Worm (Caenorhabditis elegans) whole organism, L3 larva: Measurements from ENCODE around the gene hbl-1.

Source experiments
- ZK546.5 ChIP-seq: sonication (generic microtip); optimal IDR thresholded peaks from 2 replicates; lab custom pipeline; 2017; ENCODE audit warnings: missing biosample characterization, missing genetic modification characterization
- aly-2 ChIP-seq: fragments of 150-350 bp; optimal IDR thresholded peaks from 2 replicates; lab custom pipeline; 2014; ENCODE audit warnings: missing biosample characterization, missing genetic modification characterization
- ama-1 ChIP-seq: fragments of 150-350 bp; optimal IDR thresholded peaks from 2 replicates; lab custom pipeline; 2018
- egl-27 ChIP-seq: sonication (generic microtip); optimal IDR thresholded peaks from 4 replicates; lab custom pipeline; 2017; ENCODE audit warnings: missing biosample characterization, missing genetic modification reagents, missing genetic modification characterization
- jun-1 ChIP-seq: fragments of 150-350 bp; optimal IDR thresholded peaks from 2 replicates; lab custom pipeline; 2014; ENCODE audit warnings: missing biosample characterization, missing genetic modification reagents, missing genetic modification characterization
- lin-39 ChIP-seq: fragments of 150-350 bp; optimal IDR thresholded peaks from 2 replicates; lab custom pipeline; 2018; ENCODE audit warnings: missing biosample characterization, missing genetic modification reagents, missing genetic modification characterization
- nhr-12 ChIP-seq: fragments of 150-350 bp; optimal IDR thresholded peaks from 2 replicates; lab custom pipeline; 2014; ENCODE audit warnings: missing biosample characterization, missing genetic modification characterization
- nhr-28 ChIP-seq: fragments of 150-350 bp; optimal IDR thresholded peaks from 2 replicates; lab custom pipeline; 2014; ENCODE audit warnings: missing biosample characterization, missing genetic modification characterization
- skn-1 ChIP-seq: fragments of 150-350 bp; optimal IDR thresholded peaks from 2 replicates; lab custom pipeline; 2014; ENCODE audit warnings: missing biosample characterization, missing genetic modification characterization
- snpc-4 ChIP-seq: fragments of 150-350 bp; optimal IDR thresholded peaks from 2 replicates; lab custom pipeline; 2014; ENCODE audit warnings: missing biosample characterization, missing genetic modification characterization
- ztf-11 ChIP-seq: fragments of 150-350 bp; optimal IDR thresholded peaks from 2 replicates; lab custom pipeline; 2014; ENCODE audit warnings: missing biosample characterization, missing genetic modification characterization
- ztf-4 ChIP-seq: fragments of 150-350 bp; optimal IDR thresholded peaks from 2 replicates; lab custom pipeline; 2014; ENCODE audit warnings: missing biosample characterization, missing genetic modification characterization

DNA sequence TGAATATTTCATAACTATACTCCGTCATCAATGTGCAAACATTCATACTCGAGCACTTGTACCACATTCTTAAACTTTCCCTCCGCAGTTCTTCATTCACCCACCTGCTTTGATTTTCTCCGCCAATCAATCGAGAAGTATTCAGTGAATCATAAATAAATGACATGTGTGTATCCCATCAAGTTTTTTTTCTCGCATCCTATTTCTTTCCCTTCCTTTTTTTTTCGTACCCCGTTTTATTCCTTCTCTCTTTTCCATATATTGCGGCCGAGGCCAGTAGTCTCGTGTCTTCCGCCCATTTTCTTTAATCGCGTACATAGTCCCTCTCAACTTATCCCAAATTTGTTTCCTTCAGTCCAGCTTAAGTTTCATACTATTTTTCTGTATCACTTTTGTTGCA, 26.8 kb downstream of the hbl-1 start, which contains the start of gene atat-2:
- TF ChIP-seq skn-1 (tag; lab: Kevin White, UChicago) (no peak), ztf-4 (tag; lab: Kevin White, UChicago) (no peak), jun-1 (tag; lab: Kevin White, UChicago) (no peak), egl-27 (tag; lab: Kevin White, UChicago) (no peak), lin-39 (peak; percentile 5), ama-1 (no peak), ztf-11 (tag; lab: Kevin White, UChicago) (no peak), aly-2 (no peak), ZK546.5 (no peak), nhr-28 (tag; lab: Kevin White, UChicago) (no peak), snpc-4 (tag; lab: Kevin White, UChicago) (no peak), nhr-12 (tag; lab: Kevin White, UChicago) (no peak)
